Worm (Caenorhabditis elegans): ENCODE results near the gene C09E10.3.
A peak's percentile ranks its signal among the peaks of the same experiment; 100 is the strongest.

Gene C09E10.3

DNA sequence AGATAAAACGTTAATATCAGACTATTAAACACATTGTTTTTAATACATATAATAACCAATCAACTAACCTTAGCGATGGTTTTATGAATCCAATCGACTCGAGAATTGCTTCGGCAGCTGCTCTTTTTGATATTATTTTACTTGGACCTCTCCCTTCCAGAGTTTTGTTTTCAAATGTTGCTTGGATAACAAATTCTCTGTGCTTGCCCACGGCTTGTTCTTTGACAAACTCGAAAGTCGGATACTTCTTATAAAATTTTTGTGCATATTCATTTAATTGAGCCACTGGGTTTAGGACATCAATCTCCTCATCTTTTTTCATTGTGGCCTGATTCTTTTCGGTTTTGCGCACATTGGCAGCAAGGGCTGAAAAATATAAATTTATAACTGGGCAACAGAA lies 33.8 kb upstream of the C09E10.3 start, which contains the start of gene F55A4.3:
Gene F55A4.3, minus strand, starts transcription at position 101 of the 400 bp plus-strand sequence.
- TF ChIP-seq ceh-90 (tag; optimal IDR thresholded peaks at IDR 0.05): no peak
- TF ChIP-seq mdl-1 (tag; optimal IDR thresholded peaks at IDR 0.05): no peak
- TF ChIP-seq nhr-11 (tag; optimal IDR thresholded peaks at IDR 0.05): no peak
- TF ChIP-seq tlp-1 (tag; optimal IDR thresholded peaks at IDR 0.05): no peak
- no peak for TF ChIP-seq nhr-85 (tag)
- no peak for TF ChIP-seq ztf-4 (tag; optimal IDR thresholded peaks at IDR 0.05)
- no peak for TF ChIP-seq Y116A8C.19 (tag; optimal IDR thresholded peaks at IDR 0.05; ENCODE audit: borderline replicate concordance)
- TF ChIP-seq lin-13 (GFP tag; optimal IDR thresholded peaks at IDR 0.05): no peak
- no peak for TF ChIP-seq unc-98 (GFP tag; IDR thresholded peaks at IDR 0.05)
- no peak for TF ChIP-seq mef-2 (tag; optimal IDR thresholded peaks at IDR 0.05)
- TF ChIP-seq egl-27 (tag; optimal IDR thresholded peaks at IDR 0.05): no peak
- TF ChIP-seq aha-1 (tag; optimal IDR thresholded peaks at IDR 0.05): no peak
- no peak for TF ChIP-seq pqm-1 (tag; optimal IDR thresholded peaks at IDR 0.05)
- TF ChIP-seq alr-1 (tag; optimal IDR thresholded peaks at IDR 0.05; ENCODE audit: borderline replicate concordance): no peak
- TF ChIP-seq grh-1 (GFP tag; IDR thresholded peaks at IDR 0.05): no peak
- no peak for TF ChIP-seq C16A3.4 (tag; optimal IDR thresholded peaks at IDR 0.05)
- no peak for TF ChIP-seq unc-62 (GFP tag; optimal IDR thresholded peaks at IDR 0.05)

DNA sequence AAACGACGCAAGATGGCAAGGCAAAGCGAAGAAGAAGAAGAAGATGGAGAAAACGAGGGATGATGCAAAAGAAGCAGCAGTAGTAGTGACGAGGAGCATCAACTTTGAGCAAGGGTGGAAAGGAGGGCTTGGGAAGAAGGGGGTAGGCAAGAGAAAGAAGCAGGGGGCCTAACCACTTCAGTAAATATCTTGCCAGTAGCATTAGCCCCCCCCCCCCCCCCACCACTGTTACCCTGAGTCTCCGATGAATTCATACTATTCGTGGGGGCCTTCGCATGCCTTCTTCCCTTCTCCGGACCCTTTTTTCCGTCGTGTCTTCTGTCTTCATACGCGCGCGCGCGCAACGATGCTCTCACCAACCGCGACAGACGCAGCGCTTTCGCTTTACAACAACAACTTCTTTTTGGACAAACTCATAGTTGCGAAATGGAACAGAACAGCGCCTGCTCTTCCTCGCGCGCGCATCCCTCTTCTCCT lies 30.7 kb upstream of the C09E10.3 start:
- TF ChIP-seq hpl-2 (GFP tag; optimal IDR thresholded peaks at IDR 0.05) (no peak), nhr-90 (tag; optimal IDR thresholded peaks at IDR 0.05; ENCODE audit: poor library complexity) (no peak), nhr-19 (GFP tag; conservative IDR thresholded peaks at IDR 0.05) (no peak), ama-1 (optimal IDR thresholded peaks at IDR 0.05) (no peak), egl-27 (tag; optimal IDR thresholded peaks at IDR 0.05) (no peak), hlh-17 (GFP tag; optimal IDR thresholded peaks at IDR 0.05; ENCODE audit: borderline replicate concordance) (no peak), dsc-1 (tag; optimal IDR thresholded peaks at IDR 0.05) (no peak), jun-1 (tag; optimal IDR thresholded peaks at IDR 0.05) (no peak), xbp-1 (tag; optimal IDR thresholded peaks at IDR 0.05) (no peak), ceh-8 (GFP tag; optimal IDR thresholded peaks at IDR 0.05) (peak; percentile 53), ceh-90 (tag; optimal IDR thresholded peaks at IDR 0.05) (no peak), nhr-77 (tag; optimal IDR thresholded peaks at IDR 0.05) (no peak), sup-37 (GFP tag; optimal IDR thresholded peaks at IDR 0.05) (no peak), sox-4 (tag; optimal IDR thresholded peaks at IDR 0.05) (no peak), fkh-8 (tag; optimal IDR thresholded peaks at IDR 0.05) (peak; percentile 41), nhr-47 (tag; optimal IDR thresholded peaks at IDR 0.05) (peak; percentile 32), snu-23 (GFP tag; optimal IDR thresholded peaks at IDR 0.05) (no peak), pax-3 (tag; optimal IDR thresholded peaks at IDR 0.05) (no peak), unc-130 (tag; optimal IDR thresholded peaks at IDR 0.05) (no peak), nhr-71 (tag; optimal IDR thresholded peaks at IDR 0.05) (peak; percentile 28), ets-5 (GFP tag; IDR thresholded peaks at IDR 0.05) (no peak), unc-30 (tag; optimal IDR thresholded peaks at IDR 0.05) (no peak), nhr-76 (tag; optimal IDR thresholded peaks at IDR 0.05) (no peak), vab-15 (tag; optimal IDR thresholded peaks at IDR 0.05) (no peak), F16B12.6 (tag; optimal IDR thresholded peaks at IDR 0.05) (no peak), fkh-10 (GFP tag; optimal IDR thresholded peaks at IDR 0.05) (peak; percentile 31), tbx-2 (tag; optimal IDR thresholded peaks at IDR 0.05) (no peak), rnt-1 (tag; optimal IDR thresholded peaks at IDR 0.05) (peak; percentile 5), efl-1 (optimal IDR thresholded peaks at IDR 0.05) (no peak), efl-1 (GFP tag; optimal IDR thresholded peaks at IDR 0.05 in 1 of 2) (no peak), ztf-11 (tag; optimal IDR thresholded peaks at IDR 0.05) (no peak), lin-14 (GFP tag; optimal IDR thresholded peaks at IDR 0.05) (peak; percentile 86), mdl-1 (tag; optimal IDR thresholded peaks at IDR 0.05) (no peak), nhr-11 (tag; optimal IDR thresholded peaks at IDR 0.05) (no peak), ceh-82 (tag; optimal IDR thresholded peaks at IDR 0.05) (peak in 1 of 3 experiments; percentile 33), ztf-4 (tag; optimal IDR thresholded peaks at IDR 0.05) (no peak), isw-1 (GFP tag; IDR thresholded peaks at IDR 0.05) (peak; percentile 14; the same call in 1 of the 2 replicates), ceh-88 (GFP tag; IDR thresholded peaks at IDR 0.05) (no peak), egl-13 (tag; optimal IDR thresholded peaks at IDR 0.05) (peak; percentile 11), nhr-237 (tag; optimal IDR thresholded peaks at IDR 0.05) (no peak), blmp-1 (tag; optimal IDR thresholded peaks at IDR 0.05) (no peak)
